Fruit fly (Drosophila melanogaster): Measurements from ENCODE around the gene Cpsf100.

Gene Cpsf100

DNA sequence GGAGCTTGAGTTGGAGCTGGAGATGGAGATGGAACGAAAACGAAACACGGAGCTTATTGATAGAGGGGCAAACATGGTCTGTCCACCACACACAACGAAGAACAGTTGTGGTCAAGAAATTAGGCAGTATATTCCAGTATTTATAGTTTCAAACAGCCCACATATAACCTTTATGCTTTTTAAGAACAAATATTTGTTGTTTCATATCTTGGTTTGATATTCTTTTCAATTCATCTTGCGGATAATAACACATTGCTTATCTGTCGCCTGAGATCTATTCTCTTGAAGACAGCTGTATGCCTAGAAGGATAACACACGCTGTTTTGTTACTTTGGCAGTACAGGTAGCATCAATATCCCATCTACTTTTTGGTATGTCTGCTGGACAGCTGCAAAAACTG lies 38.5 kb downstream of the Cpsf100 start (continued):
- TF ChIP-seq CG6792 (GFP tag; optimal IDR thresholded peaks at IDR 0.05): no peak
- peak; percentile 21 for TF ChIP-seq Eip75B (GFP tag; optimal IDR thresholded peaks at IDR 0.05)
- peak; percentile 12 for TF ChIP-seq achi (GFP tag; optimal IDR thresholded peaks at IDR 0.05)
- no peak for TF ChIP-seq CG16779 (tag; optimal IDR thresholded peaks at IDR 0.05)
- peak; percentile 24 for TF ChIP-seq CG10669 (GFP tag; optimal IDR thresholded peaks at IDR 0.05)
- TF ChIP-seq Ets96B (tag; optimal IDR thresholded peaks at IDR 0.05): peak; percentile 52
- no peak for TF ChIP-seq Gug (GFP tag; IDR thresholded peaks at IDR 0.05)
- peak; percentile 43 for TF ChIP-seq CG3032 (tag; optimal IDR thresholded peaks at IDR 0.05)
- TF ChIP-seq CG10631 (GFP tag; optimal IDR thresholded peaks at IDR 0.05): peak; percentile 5
- no peak for TF ChIP-seq cyc (GFP tag; optimal IDR thresholded peaks at IDR 0.05)
- 0 out of 2 replicates have a peak, but pooled peaks have one; percentile 8 for TF ChIP-seq CG15336 (GFP tag; IDR thresholded peaks at IDR 0.05)
- TF ChIP-seq CG8119 (GFP tag; IDR thresholded peaks at IDR 0.05): 0 out of 3 replicates have a peak, but pooled peaks have one; percentile 27
- no peak for TF ChIP-seq Eip93F (GFP tag; optimal IDR thresholded peaks at IDR 0.05)

DNA sequence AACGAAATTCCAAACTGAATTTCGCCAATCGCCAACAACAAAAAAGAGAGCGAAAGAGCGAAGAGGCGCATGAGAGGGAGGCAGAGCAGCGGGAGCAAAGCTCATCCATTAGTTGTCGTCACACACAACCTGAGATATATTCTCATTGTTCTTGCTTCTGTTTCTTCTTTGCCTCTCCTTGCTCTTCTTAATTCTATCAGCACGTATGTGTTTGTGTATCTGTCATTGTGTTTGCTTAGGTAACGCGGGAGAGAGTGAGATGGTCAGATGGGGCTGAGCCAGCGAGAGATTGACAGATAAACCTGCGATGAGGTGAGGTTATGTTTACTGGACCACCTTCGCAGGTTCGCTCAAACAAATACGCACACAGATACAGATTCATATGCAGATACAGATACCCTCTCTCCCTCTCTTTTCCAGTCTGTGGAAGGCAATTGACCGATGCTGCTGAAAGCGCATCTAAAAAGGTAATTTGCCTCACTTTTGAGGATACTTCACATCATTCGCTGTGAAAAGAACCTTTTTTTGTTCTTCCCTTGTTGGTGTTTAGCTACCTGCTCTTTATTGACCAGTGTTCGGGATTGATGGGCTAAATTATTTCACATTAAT lies 39.7 kb downstream of the Cpsf100 start:
- peak; percentile 55 for TF ChIP-seq Blimp-1 (GFP tag; optimal IDR thresholded peaks at IDR 0.05)
- TF ChIP-seq CG3032 (tag; optimal IDR thresholded peaks at IDR 0.05): peak; percentile 25
- TF ChIP-seq CG3919 (GFP tag; optimal IDR thresholded peaks at IDR 0.05): peak; percentile 28
- TF ChIP-seq Ets21C (GFP tag; optimal IDR thresholded peaks at IDR 0.05): no peak
- TF ChIP-seq CG8119 (GFP tag; IDR thresholded peaks at IDR 0.05): 0 out of 3 replicates have a peak, but pooled peaks have one; percentile 27
- peak; percentile 15 for TF ChIP-seq CG6276 (GFP tag; optimal IDR thresholded peaks at IDR 0.05)
- peak; percentile 27 for TF ChIP-seq esn (GFP tag; optimal IDR thresholded peaks at IDR 0.05)
- TF ChIP-seq CG11294 (GFP tag; IDR thresholded peaks at IDR 0.05): no peak
- no peak for TF ChIP-seq CG8632 (GFP tag; optimal IDR thresholded peaks at IDR 0.05)
- no peak for TF ChIP-seq Hr4 (GFP tag; optimal IDR thresholded peaks at IDR 0.05)
- no peak for TF ChIP-seq CG10631 (GFP tag; optimal IDR thresholded peaks at IDR 0.05)
- TF ChIP-seq achi (GFP tag; optimal IDR thresholded peaks at IDR 0.05): no peak
- peak; percentile 68 for TF ChIP-seq Eip78C (GFP tag)
- no peak for TF ChIP-seq Sox15 (GFP tag; optimal IDR thresholded peaks at IDR 0.05)
- TF ChIP-seq fkh (GFP tag; optimal IDR thresholded peaks at IDR 0.05): peak; percentile 88
- TF ChIP-seq CG6792 (GFP tag; optimal IDR thresholded peaks at IDR 0.05): no peak
- peak; percentile 1 for TF ChIP-seq Lpt (GFP tag; optimal IDR thresholded peaks at IDR 0.05)
- TF ChIP-seq Ets96B (tag; optimal IDR thresholded peaks at IDR 0.05): no peak
- TF ChIP-seq Hr38 (GFP tag; optimal IDR thresholded peaks at IDR 0.05): no peak
- TF ChIP-seq CG6163 (GFP tag; IDR thresholded peaks at IDR 0.05): 0 out of 3 replicates have a peak, but pooled peaks have one; percentile 29
- peak; percentile 44 for TF ChIP-seq Sox102F (GFP tag; optimal IDR thresholded peaks at IDR 0.05)
- no peak for TF ChIP-seq Eip93F (GFP tag; optimal IDR thresholded peaks at IDR 0.05)
- no peak for TF ChIP-seq Gug (GFP tag; IDR thresholded peaks at IDR 0.05)
- TF ChIP-seq eg (GFP tag; IDR thresholded peaks at IDR 0.05): 0 out of 3 replicates have a peak, but pooled peaks have one; percentile 45
- no peak for TF ChIP-seq lz (GFP tag; optimal IDR thresholded peaks at IDR 0.05)
- no peak for TF ChIP-seq acj6 (GFP tag; optimal IDR thresholded peaks at IDR 0.05)
- TF ChIP-seq CG10669 (GFP tag; optimal IDR thresholded peaks at IDR 0.05): peak; percentile 19
- peak; percentile 35; the same call in 1 of the 2 replicates for TF ChIP-seq CG15336 (GFP tag; IDR thresholded peaks at IDR 0.05)
- peak; percentile 57 for TF ChIP-seq dsx (GFP tag; optimal IDR thresholded peaks at IDR 0.05; ENCODE audit: poor library complexity, severe bottlenecking)
- TF ChIP-seq salr (GFP tag; optimal IDR thresholded peaks at IDR 0.05): peak in 1 of 2 experiments; percentile 45
- no peak for TF ChIP-seq cyc (GFP tag; optimal IDR thresholded peaks at IDR 0.05)
- peak; percentile 9 for TF ChIP-seq spab (GFP tag; optimal IDR thresholded peaks at IDR 0.05)
- peak; percentile 57 for TF ChIP-seq CG9139 (GFP tag; optimal IDR thresholded peaks at IDR 0.05)
- no peak for TF ChIP-seq dac (GFP tag; optimal IDR thresholded peaks at IDR 0.05)
- peak; percentile 56 for TF ChIP-seq Sox14 (GFP tag; optimal IDR thresholded peaks at IDR 0.05)
- no peak for TF ChIP-seq OdsH (GFP tag; optimal IDR thresholded peaks at IDR 0.05)
- no peak for TF ChIP-seq Smox (GFP tag; optimal IDR thresholded peaks at IDR 0.05)
- no peak for TF ChIP-seq Met (GFP tag; optimal IDR thresholded peaks at IDR 0.05)
- TF ChIP-seq CG11762 (GFP tag; optimal IDR thresholded peaks at IDR 0.05; ENCODE audit: insufficient read depth): no peak
- no peak for TF ChIP-seq Hr39 (GFP tag; optimal IDR thresholded peaks at IDR 0.05)
- TF ChIP-seq svp (GFP tag): peak; percentile 95
- no peak for TF ChIP-seq CG16779 (tag; optimal IDR thresholded peaks at IDR 0.05)
- no peak for TF ChIP-seq CG31627 (GFP tag; optimal IDR thresholded peaks at IDR 0.05)
- TF ChIP-seq CG6808 (GFP tag; optimal IDR thresholded peaks at IDR 0.05): peak; percentile 57
- TF ChIP-seq CG1621 (tag; optimal IDR thresholded peaks at IDR 0.05): peak; percentile 27
- no peak for TF ChIP-seq pdm3 (GFP tag; optimal IDR thresholded peaks at IDR 0.05)
